Worm (Caenorhabditis elegans) whole organism, L2 larva: Measurements from ENCODE around the gene znf-782.
A peak's percentile ranks its signal among the peaks of the same experiment; 100 is the strongest.

Source experiments
- C34F6.9 ChIP-seq: fragments of 150-350 bp; optimal IDR thresholded peaks from 2 replicates; lab custom pipeline; 2014; ENCODE audit warnings: missing biosample characterization, missing genetic modification characterization
- F13H6.1 ChIP-seq: sonication (generic microtip); optimal IDR thresholded peaks from 2 replicates; lab custom pipeline; 2016; ENCODE audit warnings: missing genetic modification characterization, missing compliant biosample characterization
- R02D3.7 ChIP-seq: fragments of 150-350 bp; optimal IDR thresholded peaks from 2 replicates; lab custom pipeline; 2014; ENCODE audit warnings: missing biosample characterization, missing genetic modification characterization
- ZK546.5 ChIP-seq: sonication (generic microtip); optimal IDR thresholded peaks from 2 replicates; lab custom pipeline; 2017; ENCODE audit warnings: missing biosample characterization, missing genetic modification characterization
- alr-1 ChIP-seq: fragments of 150-350 bp; optimal IDR thresholded peaks from 2 replicates; lab custom pipeline; 2014; ENCODE audit warnings: missing biosample characterization, missing genetic modification characterization
- aly-2 ChIP-seq: fragments of 150-350 bp; optimal IDR thresholded peaks from 2 replicates; lab custom pipeline; 2014; ENCODE audit warnings: missing biosample characterization, missing genetic modification characterization
- ama-1 ChIP-seq: fragments of 150-350 bp; optimal IDR thresholded peaks from 2 replicates; lab custom pipeline; 2018; ENCODE audit warnings: inconsistent platforms
- blmp-1 ChIP-seq: sonication (generic microtip); optimal IDR thresholded peaks from 2 replicates; lab custom pipeline; 2017; ENCODE audit warnings: missing genetic modification characterization, mild to moderate bottlenecking, missing compliant biosample characterization, antibody characterized with exemption, moderate library complexity; ENCODE audit not compliant: insufficient read depth
- ceh-16 ChIP-seq: fragments of 150-350 bp; optimal IDR thresholded peaks from 2 replicates; lab custom pipeline; 2014; ENCODE audit warnings: missing biosample characterization, missing genetic modification characterization
- ceh-82 ChIP-seq: fragments of 150-350 bp; optimal IDR thresholded peaks from 2 replicates; lab custom pipeline; 2014; ENCODE audit warnings: missing biosample characterization, missing genetic modification characterization
- dmd-4 ChIP-seq: sonication (generic microtip); optimal IDR thresholded peaks from 2 replicates; lab custom pipeline; 2017; ENCODE audit warnings: missing biosample characterization, missing genetic modification characterization
- egl-27 ChIP-seq: sonication (generic microtip); optimal IDR thresholded peaks from 3 replicates; lab custom pipeline; 2017; ENCODE audit warnings: missing biosample characterization, missing genetic modification reagents, missing genetic modification characterization
- elt-1 ChIP-seq: fragments of 150-350 bp; optimal IDR thresholded peaks from 2 replicates; lab custom pipeline; 2014; ENCODE audit warnings: missing biosample characterization, missing genetic modification characterization
- elt-3 ChIP-seq: sonication (generic microtip); optimal IDR thresholded peaks from 2 replicates; lab custom pipeline; 2017; ENCODE audit warnings: missing biosample characterization, missing genetic modification characterization
- fos-1 ChIP-seq: fragments of 150-350 bp; optimal IDR thresholded peaks from 2 replicates; lab custom pipeline; 2014; ENCODE audit warnings: missing biosample characterization, missing genetic modification characterization
- gmeb-1 ChIP-seq: fragments of 150-350 bp; optimal IDR thresholded peaks from 2 replicates; lab custom pipeline; 2014; ENCODE audit warnings: missing biosample characterization, missing genetic modification characterization
- lin-11 ChIP-seq: fragments of 150-350 bp; sonication (generic microtip); optimal IDR thresholded peaks from 2 replicates; lab custom pipeline; 2014; ENCODE audit warnings: missing biosample characterization, missing genetic modification characterization, inconsistent platforms, mixed read lengths
- lin-13 ChIP-seq: fragments of 150-350 bp; optimal IDR thresholded peaks from 2 replicates; lab custom pipeline; 2014; ENCODE audit warnings: missing biosample characterization, missing genetic modification reagents, missing genetic modification characterization
- lin-39 ChIP-seq: fragments of 150-350 bp; optimal IDR thresholded peaks from 2 replicates; lab custom pipeline; 2014; ENCODE audit warnings: missing biosample characterization, missing genetic modification reagents, missing genetic modification characterization
- lsy-2 ChIP-seq, 2 experiments: fragments of 150-350 bp in 1 of 2; sonication (generic microtip) in 1 of 2; optimal IDR thresholded peaks; 2 replicates each; lab custom pipeline; 2014 to 2017; ENCODE audit warnings: missing biosample characterization in 2 of 2, missing genetic modification characterization in 2 of 2
- mbf-1 ChIP-seq: sonication (generic microtip); optimal IDR thresholded peaks from 2 replicates; lab custom pipeline; 2017; ENCODE audit warnings: missing biosample characterization, missing genetic modification characterization
- mdl-1 ChIP-seq, 2 experiments: fragments of 150-350 bp in 1 of 2; sonication (generic microtip) in 1 of 2; optimal IDR thresholded peaks; 2 replicates each; lab custom pipeline; 2017; ENCODE audit warnings: missing biosample characterization in 2 of 2, missing genetic modification characterization in 2 of 2
- nhr-10 ChIP-seq: sonication (generic microtip); optimal IDR thresholded peaks from 2 replicates; lab custom pipeline; 2017; ENCODE audit warnings: missing biosample characterization, missing genetic modification characterization
- nhr-12 ChIP-seq: fragments of 150-350 bp; optimal IDR thresholded peaks from 2 replicates; lab custom pipeline; 2014; ENCODE audit warnings: missing biosample characterization, missing genetic modification characterization
- nhr-129 ChIP-seq: fragments of 150-350 bp; optimal IDR thresholded peaks from 2 replicates; lab custom pipeline; 2014; ENCODE audit warnings: missing biosample characterization, missing genetic modification characterization
- nhr-21 ChIP-seq: fragments of 150-350 bp; optimal IDR thresholded peaks from 2 replicates; lab custom pipeline; 2014; ENCODE audit warnings: missing biosample characterization, missing genetic modification characterization
- nhr-23 ChIP-seq: fragments of 150-350 bp; optimal IDR thresholded peaks from 2 replicates; lab custom pipeline; 2014; ENCODE audit warnings: missing biosample characterization, missing genetic modification reagents, missing genetic modification characterization
- nhr-237 ChIP-seq: fragments of 150-350 bp; optimal IDR thresholded peaks from 2 replicates; lab custom pipeline; 2014; ENCODE audit warnings: missing biosample characterization, missing genetic modification characterization
- nhr-25 ChIP-seq: fragments of 150-350 bp; sonication (generic microtip); optimal IDR thresholded peaks from 3 replicates; lab custom pipeline; 2014; ENCODE audit warnings: missing biosample characterization, missing genetic modification characterization
- nhr-6 ChIP-seq: fragments of 150-350 bp; optimal IDR thresholded peaks from 2 replicates; lab custom pipeline; 2014; ENCODE audit warnings: missing biosample characterization, missing genetic modification characterization
- peb-1 ChIP-seq: fragments of 150-350 bp; optimal IDR thresholded peaks from 2 replicates; lab custom pipeline; 2014; ENCODE audit warnings: missing biosample characterization, missing genetic modification characterization
- sem-4 ChIP-seq: fragments of 150-350 bp; optimal IDR thresholded peaks from 2 replicates; lab custom pipeline; 2014; ENCODE audit warnings: missing biosample characterization, missing genetic modification reagents, missing genetic modification characterization
- skn-1 ChIP-seq: sonication (generic microtip); optimal IDR thresholded peaks from 2 replicates; lab custom pipeline; 2017; ENCODE audit warnings: missing biosample characterization, missing genetic modification characterization
- sma-3 ChIP-seq: sonication (generic microtip); optimal IDR thresholded peaks from 2 replicates; lab custom pipeline; 2016; ENCODE audit warnings: missing genetic modification reagents, missing genetic modification characterization, missing compliant biosample characterization
- sma-9 ChIP-seq, 2 experiments: fragments of 150-350 bp in 1 of 2; sonication (generic microtip) in 1 of 2; optimal IDR thresholded peaks; 2 replicates each; lab custom pipeline; 2014 to 2016; ENCODE audit warnings: missing genetic modification characterization in 2 of 2, mild to moderate bottlenecking in 1 of 2, missing biosample characterization in 1 of 2, missing compliant biosample characterization in 1 of 2, missing genetic modification reagents in 1 of 2, moderate library complexity in 1 of 2
- snpc-4 ChIP-seq: fragments of 150-350 bp; optimal IDR thresholded peaks from 2 replicates; lab custom pipeline; 2014; ENCODE audit warnings: missing biosample characterization, missing genetic modification characterization
- unc-55 ChIP-seq: fragments of 150-350 bp; sonication (generic microtip); optimal IDR thresholded peaks from 3 replicates; lab custom pipeline; 2014; ENCODE audit warnings: missing biosample characterization, missing genetic modification reagents, missing genetic modification characterization
- unc-62 ChIP-seq: fragments of 150-350 bp; optimal IDR thresholded peaks from 2 replicates; lab custom pipeline; 2014; ENCODE audit warnings: missing biosample characterization, missing genetic modification reagents, missing genetic modification characterization
- zag-1 ChIP-seq: fragments of 150-350 bp; optimal IDR thresholded peaks from 2 replicates; lab custom pipeline; 2014; ENCODE audit warnings: missing biosample characterization, missing genetic modification characterization
- ztf-1 ChIP-seq: fragments of 200-800 bp; sonication (Bioruptor generic); conservative IDR thresholded peaks from 2 replicates; pipeline ENCODE4 v1.3.6; 2022; ENCODE audit warnings: missing genetic modification characterization, missing compliant biosample characterization
- ztf-11 ChIP-seq: sonication (generic microtip); optimal IDR thresholded peaks from 2 replicates; lab custom pipeline; 2017; ENCODE audit warnings: missing biosample characterization, missing genetic modification characterization
- ztf-4 ChIP-seq: fragments of 150-350 bp; optimal IDR thresholded peaks from 2 replicates; lab custom pipeline; 2014; ENCODE audit warnings: missing biosample characterization, missing genetic modification characterization

znf-782 gene

ce11 chrIV:1093870-1094564 lies 26.7 kb upstream of the znf-782 start, which contains the start of the genes cct-8 and Y55F3AR.2 (continued):
- peak; percentile 95 for TF ChIP-seq nhr-6 (tag; lab: Kevin White, UChicago)

ce11 chrIV:1086913-1087312 lies 19.6 kb upstream of the znf-782 start, which contains the start of gene csn-4:
csn-4 (minus strand) TSS chrIV:1087013.
- no peak for TF ChIP-seq ZK546.5 (tag; lab: Kevin White, UChicago)
- TF ChIP-seq unc-55 (GFP tag; lab: Kevin White, UChicago), result no peak
- TF ChIP-seq mbf-1 (tag; lab: Kevin White, UChicago), result no peak
- no peak for TF ChIP-seq aly-2 (tag; lab: Kevin White, UChicago)
- TF ChIP-seq peb-1 (tag; lab: Kevin White, UChicago), result no peak
- no peak for TF ChIP-seq skn-1 (tag; lab: Kevin White, UChicago)
- TF ChIP-seq dmd-4 (tag; lab: Kevin White, UChicago), result no peak
- TF ChIP-seq gmeb-1 (tag; lab: Kevin White, UChicago), result no peak
- no peak for TF ChIP-seq ztf-1 (GFP tag; lab: Robert Waterston, UW)
- no peak for TF ChIP-seq C34F6.9 (tag; lab: Kevin White, UChicago)
- TF ChIP-seq ztf-11 (tag; lab: Kevin White, UChicago), result no peak
- TF ChIP-seq, all 48 proteins: peak for 0

ce11 chrIV:1075484-1075883 lies 8.2 kb upstream of the znf-782 start:
- TF ChIP-seq fos-1 (tag; lab: Kevin White, UChicago) (peak; percentile 98), dmd-4 (tag; lab: Kevin White, UChicago) (no peak), nhr-21 (tag; lab: Kevin White, UChicago) (no peak), nhr-237 (tag; lab: Kevin White, UChicago) (no peak), ztf-11 (tag; lab: Kevin White, UChicago) (no peak), gmeb-1 (tag; lab: Kevin White, UChicago) (no peak), alr-1 (tag; lab: Kevin White, UChicago) (no peak)
- TF ChIP-seq, all 48 proteins: peak for 1

- TF ChIP-seq nhr-10 (tag; lab: Kevin White, UChicago) (no peak), egl-27 (no peak), nhr-6 (tag; lab: Kevin White, UChicago) (no peak), snpc-4 (tag; lab: Kevin White, UChicago) (no peak), nhr-25 (tag; lab: Kevin White, UChicago) (no peak), lin-39 (tag; lab: Kevin White, UChicago) (no peak), elt-3 (tag; lab: Kevin White, UChicago) (no peak), unc-62 (no peak), ztf-1 (GFP tag; lab: Robert Waterston, UW) (no peak), ceh-16 (tag; lab: Kevin White, UChicago) (no peak), lin-11 (tag; lab: Kevin White, UChicago) (no peak), elt-1 (no peak), zag-1 (tag; lab: Kevin White, UChicago) (no peak), mdl-1 (tag; optimal IDR thresholded peaks at IDR 0.05; lab: Kevin White, UChicago) (no peak), lin-13 (no peak)
These were observed 6.7 kb upstream of the znf-782 start for ce11 chrIV:1074069-1074468.

- TF ChIP-seq peb-1 (tag; lab: Kevin White, UChicago) (no peak), dmd-4 (tag; lab: Kevin White, UChicago) (no peak), ceh-16 (tag; lab: Kevin White, UChicago) (no peak), ZK546.5 (tag; lab: Kevin White, UChicago) (no peak), alr-1 (tag; lab: Kevin White, UChicago) (no peak), nhr-10 (tag; lab: Kevin White, UChicago) (no peak), ztf-4 (tag; lab: Kevin White, UChicago) (peak; percentile 4), unc-62 (peak; percentile 22), nhr-12 (no peak), ama-1 (lab: Kevin White, UChicago) (no peak), lsy-2 (tag; optimal IDR thresholded peaks at IDR 0.05; lab: Kevin White, UChicago) (peak; percentile 42 to 91), sma-9 (GFP tag; optimal IDR thresholded peaks at IDR 0.05; lab: Kevin White, UChicago) (peak; percentile 95), sma-9 (tag; optimal IDR thresholded peaks at IDR 0.05; lab: Kevin White, UChicago) (no peak), nhr-25 (tag; lab: Kevin White, UChicago) (no peak), mbf-1 (tag; lab: Kevin White, UChicago) (no peak), aly-2 (tag; lab: Kevin White, UChicago) (no peak), nhr-129 (peak; percentile 73), blmp-1 (tag; lab: Kevin White, UChicago) (no peak), nhr-23 (tag; lab: Kevin White, UChicago) (no peak), R02D3.7 (peak; percentile 9), zag-1 (tag; lab: Kevin White, UChicago) (peak; percentile 96), snpc-4 (tag; lab: Kevin White, UChicago) (peak; percentile 52), F13H6.1 (tag; lab: Kevin White, UChicago) (peak; percentile 100), ztf-11 (tag; lab: Kevin White, UChicago) (no peak), ztf-1 (GFP tag; lab: Robert Waterston, UW) (no peak), ceh-82 (tag; lab: Kevin White, UChicago) (peak; percentile 58), sma-3 (no peak), sem-4 (tag; lab: Kevin White, UChicago) (peak; percentile 82), C34F6.9 (tag; lab: Kevin White, UChicago) (peak; percentile 83)
These were observed 3.1 kb upstream of the znf-782 start for ce11 chrIV:1070383-1070782.
